Fruit fly (Drosophila melanogaster) whole organism, embryonic: ENCODE data around the gene CG44476.

Experiments used
- Ada2b ChIP-seq: fragments of 200-800 bp; sonication (Bioruptor generic); IDR thresholded peaks from 2 replicates; pipeline ENCODE4 v1.3.6; 2022; ENCODE audit warnings: missing biosample characterization, missing genetic modification characterization
- Atf-2 ChIP-seq: fragments of 200-800 bp; sonication (Bioruptor generic); optimal IDR thresholded peaks from 2 replicates; lab custom pipeline; 2016; ENCODE audit warnings: missing biosample characterization, missing genetic modification characterization
- CG10147 ChIP-seq: fragments of 200-800 bp; sonication (Bioruptor generic); optimal IDR thresholded peaks from 2 replicates; lab custom pipeline; 2019; ENCODE audit warnings: missing biosample characterization, mild to moderate bottlenecking, missing genetic modification characterization, moderate library complexity
- CG12155 ChIP-seq: fragments of 200-800 bp; sonication (Bioruptor generic); optimal IDR thresholded peaks from 3 replicates; lab custom pipeline; 2016; ENCODE audit warnings: missing biosample characterization, missing genetic modification characterization
- CG12219 ChIP-seq: fragments of 200-800 bp; sonication (Bioruptor generic); optimal IDR thresholded peaks from 3 replicates; lab custom pipeline; 2018; ENCODE audit warnings: missing biosample characterization, mild to moderate bottlenecking, missing genetic modification characterization
- CG12659 ChIP-seq: fragments of 200-800 bp; sonication (Bioruptor generic); optimal IDR thresholded peaks from 3 replicates; lab custom pipeline; 2017; ENCODE audit warnings: mild to moderate bottlenecking, missing biosample characterization, missing genetic modification reagents, missing genetic modification characterization
- CG15269 ChIP-seq: fragments of 200-800 bp; sonication (Bioruptor generic); optimal IDR thresholded peaks from 2 replicates; lab custom pipeline; 2018; ENCODE audit warnings: missing biosample characterization, mild to moderate bottlenecking, missing genetic modification characterization, moderate library complexity
- CG1529 ChIP-seq: fragments of 200-800 bp; sonication (Bioruptor generic); optimal IDR thresholded peaks from 3 replicates; lab custom pipeline; 2018; ENCODE audit warnings: missing biosample characterization, missing genetic modification characterization
- CG1603 ChIP-seq: fragments of 200-800 bp; sonication (Bioruptor generic); optimal IDR thresholded peaks from 2 replicates; lab custom pipeline; 2019; ENCODE audit warnings: missing biosample characterization, mild to moderate bottlenecking, missing genetic modification characterization, moderate library complexity
- CG17186 ChIP-seq: fragments of 200-800 bp; sonication (Bioruptor generic); optimal IDR thresholded peaks from 3 replicates; lab custom pipeline; 2017; ENCODE audit warnings: missing biosample characterization, missing genetic modification reagents, missing genetic modification characterization
- CG17361 ChIP-seq: fragments of 200-800 bp; sonication (Bioruptor generic); IDR thresholded peaks from 3 replicates; pipeline ENCODE4 v1.3.6; 2022; ENCODE audit warnings: missing biosample characterization, missing genetic modification characterization
- CG2120 ChIP-seq: fragments of 200-800 bp; sonication (Bioruptor generic); optimal IDR thresholded peaks from 3 replicates; lab custom pipeline; 2016; ENCODE audit warnings: missing biosample characterization, missing genetic modification characterization
- CG2199 ChIP-seq: fragments of 200-800 bp; sonication (Bioruptor generic); IDR thresholded peaks from 3 replicates; pipeline ENCODE4 v1.3.6; 2022; ENCODE audit warnings: missing biosample characterization, missing genetic modification characterization
- CG2889 ChIP-seq: fragments of 200-800 bp; sonication (Bioruptor generic); IDR thresholded peaks from 3 replicates; pipeline ENCODE4 v1.3.6; 2022; ENCODE audit warnings: missing biosample characterization, missing genetic modification characterization
- CG30403 ChIP-seq: fragments of 200-800 bp; sonication (Bioruptor generic); optimal IDR thresholded peaks from 3 replicates; lab custom pipeline; 2016; ENCODE audit warnings: missing biosample characterization, missing genetic modification characterization
- CG32532 ChIP-seq: fragments of 200-800 bp; sonication (Bioruptor generic); IDR thresholded peaks from 2 replicates; pipeline ENCODE4 v1.3.6; 2022; ENCODE audit warnings: missing biosample characterization, missing genetic modification characterization
- CG32767 ChIP-seq: fragments of 200-800 bp; sonication (Bioruptor generic); IDR thresholded peaks from 2 replicates; pipeline ENCODE4 v1.3.6; 2022; ENCODE audit warnings: missing biosample characterization, missing genetic modification characterization
- CG4820 ChIP-seq: fragments of 200-800 bp; sonication (Bioruptor generic); optimal IDR thresholded peaks from 3 replicates; lab custom pipeline; 2016; ENCODE audit warnings: missing biosample characterization, missing genetic modification characterization
- CG5245 ChIP-seq: fragments of 200-800 bp; sonication (Bioruptor generic); optimal IDR thresholded peaks from 3 replicates; lab custom pipeline; 2016; ENCODE audit warnings: missing biosample characterization, missing genetic modification characterization
- CG6813 ChIP-seq: fragments of 200-800 bp; sonication (Bioruptor generic); optimal IDR thresholded peaks from 2 replicates; lab custom pipeline; 2017; ENCODE audit warnings: missing biosample characterization, missing genetic modification characterization, mild to moderate bottlenecking, moderate library complexity, missing genetic modification reagents
- CG7372 ChIP-seq: fragments of 200-800 bp; sonication (Bioruptor generic); IDR thresholded peaks from 2 replicates; pipeline ENCODE4 v1.3.6; 2022; ENCODE audit warnings: missing biosample characterization, missing genetic modification characterization
- CG8359 ChIP-seq: fragments of 200-800 bp; sonication (Bioruptor generic); optimal IDR thresholded peaks from 2 replicates; lab custom pipeline; 2017; ENCODE audit warnings: missing biosample characterization, mild to moderate bottlenecking, missing genetic modification characterization, borderline replicate concordance
- CG8388 ChIP-seq: fragments of 200-800 bp; sonication (Bioruptor generic); optimal IDR thresholded peaks from 2 replicates; lab custom pipeline; 2019; ENCODE audit warnings: missing biosample characterization, mild to moderate bottlenecking, missing genetic modification characterization, moderate library complexity
- D19B ChIP-seq: fragments of 200-800 bp; sonication (Bioruptor generic); optimal IDR thresholded peaks from 2 replicates; lab custom pipeline; 2017; ENCODE audit warnings: missing biosample characterization, mild to moderate bottlenecking, missing genetic modification characterization
- Dbx ChIP-seq: fragments of 200-800 bp; sonication (Bioruptor generic); IDR thresholded peaks from 3 replicates; pipeline ENCODE4 v1.3.6; 2022; ENCODE audit warnings: missing biosample characterization, missing genetic modification characterization
- Doc3 ChIP-seq: fragments of 200-800 bp; sonication (Bioruptor generic); IDR thresholded peaks from 3 replicates; pipeline ENCODE4 v1.3.6; 2022; ENCODE audit warnings: missing biosample characterization, missing genetic modification characterization; ENCODE audit not compliant: partially characterized antibody
- Dp ChIP-seq: fragments of 200-800 bp; sonication (Bioruptor generic); optimal IDR thresholded peaks from 2 replicates; lab custom pipeline; 2018; ENCODE audit warnings: missing biosample characterization, mild to moderate bottlenecking, missing genetic modification characterization, moderate library complexity
- Ets97D ChIP-seq: fragments of 200-800 bp; sonication (Bioruptor generic); optimal IDR thresholded peaks from 3 replicates; lab custom pipeline; 2016; ENCODE audit warnings: missing biosample characterization, missing genetic modification characterization
- Fer2 ChIP-seq: fragments of 200-800 bp; sonication (Bioruptor generic); optimal IDR thresholded peaks from 2 replicates; lab custom pipeline; 2018; ENCODE audit warnings: missing biosample characterization, mild to moderate bottlenecking, missing genetic modification characterization, moderate library complexity
- Gsc ChIP-seq: fragments of 200-800 bp; sonication (Bioruptor generic); IDR thresholded peaks from 2 replicates; pipeline ENCODE4 v1.3.6; 2022; ENCODE audit warnings: missing biosample characterization, missing genetic modification characterization
- Side ChIP-seq: fragments of 200-800 bp; sonication (Bioruptor generic); optimal IDR thresholded peaks from 2 replicates; lab custom pipeline; 2016; ENCODE audit warnings: missing biosample characterization, missing genetic modification characterization
- Sox100B ChIP-seq: fragments of 200-800 bp; sonication (Bioruptor generic); optimal IDR thresholded peaks from 3 replicates; lab custom pipeline; 2018; ENCODE audit warnings: missing biosample characterization, mild to moderate bottlenecking, missing genetic modification characterization
- Spps ChIP-seq: fragments of 200-800 bp; sonication (Bioruptor generic); optimal IDR thresholded peaks from 2 replicates; lab custom pipeline; 2018; ENCODE audit warnings: missing biosample characterization, mild to moderate bottlenecking, missing genetic modification characterization
- Taf1 ChIP-seq: fragments of 200-800 bp; sonication (Bioruptor generic); IDR thresholded peaks from 2 replicates; pipeline ENCODE4 v1.3.6; 2022; ENCODE audit warnings: missing biosample characterization, missing genetic modification characterization
- ase ChIP-seq: fragments of 200-800 bp; sonication (Bioruptor generic); IDR thresholded peaks from 3 replicates; pipeline ENCODE4 v1.3.6; 2022; ENCODE audit warnings: missing biosample characterization, missing genetic modification characterization
- bigmax ChIP-seq: fragments of 200-800 bp; sonication (Bioruptor generic); optimal IDR thresholded peaks from 2 replicates; lab custom pipeline; 2018; ENCODE audit warnings: missing biosample characterization, mild to moderate bottlenecking, missing genetic modification characterization
- chif ChIP-seq, 2 experiments: fragments of 200-800 bp; sonication (Bioruptor generic); optimal IDR thresholded peaks; 3 replicates each; lab custom pipeline; 2016; ENCODE audit warnings: missing biosample characterization in 2 of 2, missing genetic modification characterization in 2 of 2
- crp ChIP-seq, 2 experiments: fragments of 200-800 bp; sonication (Bioruptor generic); optimal IDR thresholded peaks; 2 replicates in 1 of 2; 3 replicates in 1 of 2; lab custom pipeline; 2017; ENCODE audit warnings: missing biosample characterization in 2 of 2, missing genetic modification characterization in 2 of 2, mild to moderate bottlenecking in 1 of 2, moderate library complexity in 1 of 2
- cwo ChIP-seq: fragments of 200-800 bp; sonication (Bioruptor generic); optimal IDR thresholded peaks from 3 replicates; lab custom pipeline; 2017; ENCODE audit warnings: missing biosample characterization, missing genetic modification characterization, mild to moderate bottlenecking, moderate library complexity, missing genetic modification reagents
- fu2 ChIP-seq: fragments of 200-800 bp; sonication (Bioruptor generic); optimal IDR thresholded peaks from 2 replicates; lab custom pipeline; 2016; ENCODE audit warnings: missing biosample characterization, missing genetic modification characterization
- hb ChIP-seq: fragments of 200-800 bp; sonication (Bioruptor generic); IDR thresholded peaks from 3 replicates; pipeline ENCODE4 v1.3.6; 2022; ENCODE audit warnings: missing biosample characterization, missing genetic modification characterization; ENCODE audit not compliant: partially characterized antibody
- hth ChIP-seq: fragments of >200 bp; optimal IDR thresholded peaks from 2 replicates; lab custom pipeline; 2017; ENCODE audit warnings: inconsistent platforms
- lola ChIP-seq, 3 experiments: fragments of >200 bp in 2 of 3; fragments of 200-800 bp in 1 of 3; sonication (Bioruptor generic) in 1 of 3; optimal IDR thresholded peaks; 2 replicates each; lab custom pipeline; 2017 to 2019; ENCODE audit warnings: missing biosample characterization in 3 of 3, missing genetic modification characterization in 3 of 3, mild to moderate bottlenecking in 1 of 3, moderate library complexity in 1 of 3
- pfk ChIP-seq: fragments of 200-800 bp; sonication (Bioruptor generic); optimal IDR thresholded peaks from 2 replicates; lab custom pipeline; 2018; ENCODE audit warnings: missing biosample characterization, mild to moderate bottlenecking, missing genetic modification characterization, moderate library complexity
- row ChIP-seq: fragments of 200-800 bp; sonication (Bioruptor generic); IDR thresholded peaks from 3 replicates; pipeline ENCODE4 v1.3.6; 2022; ENCODE audit warnings: missing biosample characterization, missing genetic modification characterization
- sc ChIP-seq, 3 experiments: fragments of >200 bp in 2 of 3; fragments of 200-800 bp in 1 of 3; sonication (Bioruptor generic) in 1 of 3; optimal IDR thresholded peaks; 2 replicates in 2 of 3; 3 replicates in 1 of 3; lab custom pipeline; 2017; ENCODE audit warnings: mild to moderate bottlenecking in 1 of 3, missing biosample characterization in 1 of 3, missing genetic modification characterization in 1 of 3, missing genetic modification reagents in 1 of 3
- seq ChIP-seq: fragments of 200-800 bp; sonication (Bioruptor generic); IDR thresholded peaks from 2 replicates; pipeline ENCODE4 v1.3.6; 2022; ENCODE audit warnings: missing biosample characterization, missing genetic modification characterization
- slbo ChIP-seq: fragments of 200-800 bp; sonication (Bioruptor generic); IDR thresholded peaks from 2 replicates; pipeline ENCODE4 v1.3.6; 2022; ENCODE audit warnings: missing biosample characterization, missing genetic modification characterization
- stwl ChIP-seq: fragments of 200-800 bp; sonication (Bioruptor generic); optimal IDR thresholded peaks from 3 replicates; lab custom pipeline; 2018; ENCODE audit warnings: missing biosample characterization, mild to moderate bottlenecking, missing genetic modification characterization, moderate library complexity
- unc-4 ChIP-seq: fragments of 200-800 bp; sonication (Bioruptor generic); IDR thresholded peaks from 2 replicates; pipeline ENCODE4 v1.3.6; 2022; ENCODE audit warnings: missing biosample characterization, missing genetic modification characterization; ENCODE audit not compliant: partially characterized antibody

The CG44476 gene

dm6 chr2L:18152172-18152639, 39.2 kb upstream of the CG44476 start, which contains the start of gene Socs36E (continued):
- TF ChIP-seq Spps (tag; lab: Kevin White, UChicago) (peak; percentile 14), CG6813 (GFP tag; lab: Kevin White, UChicago) (no peak), slbo (GFP tag; lab: Robert Waterston, UW) (peak; percentile 40; the same call in 1 of the 2 replicates), D19B (GFP tag; lab: Kevin White, UChicago) (no peak), CG2199 (GFP tag; lab: Robert Waterston, UW) (peak; percentile 90; the same call in 2 of the 3 replicates), CG5245 (no peak), fu2 (no peak), Dbx (GFP tag; lab: Robert Waterston, UW) (peak; percentile 64), CG32767 (GFP tag; lab: Robert Waterston, UW) (peak; percentile 58), row (GFP tag; lab: Robert Waterston, UW) (peak; percentile 53), Dp (GFP tag; lab: Kevin White, UChicago) (peak; percentile 63), ase (GFP tag; lab: Robert Waterston, UW) (no peak), cwo (GFP tag; lab: Kevin White, UChicago) (no peak), crp (GFP tag; optimal IDR thresholded peaks at IDR 0.05; lab: Kevin White, UChicago) (no peak), CG4820 (GFP tag; lab: Kevin White, UChicago) (peak; percentile 32), CG12659 (peak; percentile 50), CG17361 (GFP tag; lab: Robert Waterston, UW) (no peak), Side (GFP tag; lab: Kevin White, UChicago) (peak; percentile 9), CG7372 (no peak), Ets97D (GFP tag; lab: Kevin White, UChicago) (peak; percentile 91), Doc3 (GFP tag; lab: Robert Waterston, UW) (no peak), CG32532 (GFP tag; lab: Robert Waterston, UW) (peak; percentile 47), sc (optimal IDR thresholded peaks at IDR 0.05; lab: Kevin White, UChicago) (no peak), sc (GFP tag; optimal IDR thresholded peaks at IDR 0.05; lab: Kevin White, UChicago) (no peak), Fer2 (no peak), Gsc (GFP tag; lab: Robert Waterston, UW) (no peak), Ada2b (GFP tag; lab: Robert Waterston, UW) (no peak), bigmax (GFP tag; lab: Kevin White, UChicago) (no peak), CG2120 (GFP tag; lab: Kevin White, UChicago) (peak; percentile 9), CG17186 (GFP tag; lab: Kevin White, UChicago) (peak; percentile 87), hth (lab: Kevin White, UChicago) (no peak), CG8359 (GFP tag; lab: Kevin White, UChicago) (no peak), CG8388 (peak; percentile 23), lola (GFP tag; optimal IDR thresholded peaks at IDR 0.05; lab: Kevin White, UChicago) (no peak), pfk (peak; percentile 49), CG12155 (GFP tag; lab: Kevin White, UChicago) (no peak), CG1603 (tag; lab: Kevin White, UChicago) (peak; percentile 95), Atf-2 (GFP tag; lab: Kevin White, UChicago) (peak; percentile 11), CG30403 (GFP tag; lab: Kevin White, UChicago) (no peak), hb (GFP tag; lab: Robert Waterston, UW) (no peak), CG2889 (GFP tag; lab: Robert Waterston, UW) (no peak), Sox100B (no peak), CG1529 (GFP tag; lab: Kevin White, UChicago) (no peak), Taf1 (GFP tag; lab: Robert Waterston, UW) (no peak), CG15269 (tag; lab: Kevin White, UChicago) (peak; percentile 28), unc-4 (GFP tag; lab: Robert Waterston, UW) (peak; percentile 60), chif (GFP tag; optimal IDR thresholded peaks at IDR 0.05; lab: Kevin White, UChicago) (peak in 1 of 2 experiments; percentile 29), seq (GFP tag; lab: Robert Waterston, UW) (no peak), stwl (peak; percentile 84), CG12219 (GFP tag; lab: Kevin White, UChicago) (no peak), CG10147 (GFP tag; lab: Kevin White, UChicago) (peak; percentile 68)
